Worm (Caenorhabditis elegans) whole organism, midembryonic: Measurements from ENCODE around the gene che-11.

Experiments used
- T22C8.4 ChIP-seq: fragments of 200-800 bp; sonication (Bioruptor generic); IDR thresholded peaks from 2 replicates; pipeline ENCODE4 v1.3.6; 2022; ENCODE audit warnings: missing genetic modification characterization, missing compliant biosample characterization
- cog-1 ChIP-seq: sonication (generic microtip); optimal IDR thresholded peaks from 2 replicates; lab custom pipeline; 2016; ENCODE audit warnings: missing genetic modification characterization, missing compliant biosample characterization
- flt-1 ChIP-seq: fragments of 200-800 bp; sonication (Bioruptor generic); IDR thresholded peaks from 2 replicates; pipeline ENCODE4 v1.3.6; 2022; ENCODE audit warnings: missing genetic modification characterization, missing compliant biosample characterization
- klf-2 ChIP-seq: fragments of 200-800 bp; sonication (Bioruptor generic); conservative IDR thresholded peaks from 2 replicates; pipeline ENCODE4 v1.3.6; 2022; ENCODE audit warnings: missing genetic modification reagents, missing genetic modification characterization, missing compliant biosample characterization
- med-1 ChIP-seq: sonication (generic microtip); optimal IDR thresholded peaks from 2 replicates; lab custom pipeline; 2017; ENCODE audit warnings: missing genetic modification characterization, mild to moderate bottlenecking, missing compliant biosample characterization, antibody characterized with exemption, missing genetic modification reagents; ENCODE audit not compliant: insufficient read depth
- ztf-23 ChIP-seq: fragments of 200-800 bp; sonication (Bioruptor generic); IDR thresholded peaks from 2 replicates; pipeline ENCODE4 v1.3.6; 2022; ENCODE audit warnings: missing genetic modification reagents, missing genetic modification characterization, missing compliant biosample characterization
- ztf-29 ChIP-seq: fragments of 200-800 bp; sonication (Bioruptor generic); IDR thresholded peaks from 2 replicates; pipeline ENCODE4 v1.3.6; 2022; ENCODE audit warnings: missing genetic modification reagents, missing genetic modification characterization, missing compliant biosample characterization

DNA sequence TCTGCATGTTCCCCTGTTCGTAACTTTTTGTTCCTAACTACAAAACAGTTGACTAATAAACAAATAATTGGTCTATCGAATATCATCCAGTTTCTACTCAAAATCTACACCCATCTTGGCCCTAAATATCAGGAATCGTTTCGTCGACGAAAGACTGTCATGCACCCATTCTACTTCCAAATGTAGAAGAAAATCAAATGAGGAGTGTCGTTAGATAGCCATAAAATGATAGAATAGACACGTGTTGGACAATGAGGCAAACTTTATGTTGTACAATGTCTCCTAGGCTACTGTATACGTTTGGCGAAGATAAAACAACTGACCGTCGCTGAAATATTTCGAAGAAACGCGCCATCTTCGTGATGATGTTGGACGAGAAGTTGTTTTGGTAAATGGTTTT lies 9.5 kb upstream of the che-11 start:
- TF ChIP-seq ztf-23 (GFP tag; lab: Robert Waterston, UW) = no peak
- TF ChIP-seq med-1 (GFP tag; lab: Kevin White, UChicago) = no peak
- TF ChIP-seq flt-1 (GFP tag; lab: Robert Waterston, UW) = no peak
- TF ChIP-seq cog-1 (tag; lab: Kevin White, UChicago) = no peak
- TF ChIP-seq klf-2 (GFP tag; lab: Robert Waterston, UW) = no peak
- TF ChIP-seq ztf-29 (GFP tag; lab: Robert Waterston, UW) = no peak
- TF ChIP-seq T22C8.4 (GFP tag; lab: Robert Waterston, UW) = no peak
